Worm (Caenorhabditis elegans) whole organism, young adult: ENCODE data around the gene F37H8.6.

Experiments used
- B0035.1 ChIP-seq: sonication (generic microtip); optimal IDR thresholded peaks from 2 replicates; lab custom pipeline; 2016; ENCODE audit warnings: missing genetic modification characterization, mild to moderate bottlenecking, missing compliant biosample characterization, missing genotype, missing genetic modification reagents
- B0336.3 ChIP-seq: fragments of 200-800 bp; sonication (Bioruptor generic); IDR thresholded peaks from 2 replicates; pipeline ENCODE4 v1.3.6; 2022; ENCODE audit warnings: missing genetic modification characterization, missing compliant biosample characterization
- F37B4.10 ChIP-seq: fragments of 200-800 bp; sonication (Bioruptor generic); IDR thresholded peaks from 2 replicates; pipeline ENCODE4 v1.3.6; 2022; ENCODE audit warnings: missing genetic modification characterization, missing compliant biosample characterization
- F39B2.1 ChIP-seq: fragments of 200-800 bp; sonication (Bioruptor generic); IDR thresholded peaks from 2 replicates; pipeline ENCODE4 v1.3.6; 2022; ENCODE audit warnings: missing genetic modification reagents, missing genetic modification characterization, missing compliant biosample characterization
- K11D2.4 ChIP-seq: fragments of 200-800 bp; sonication (Bioruptor generic); IDR thresholded peaks from 2 replicates; pipeline ENCODE4 v1.3.6; 2022; ENCODE audit warnings: missing genetic modification reagents, missing genetic modification characterization, missing compliant biosample characterization
- Y56A3A.18 ChIP-seq: fragments of 200-800 bp; sonication (Bioruptor generic); IDR thresholded peaks from 2 replicates; pipeline ENCODE4 v1.3.6; 2022; ENCODE audit warnings: missing genetic modification reagents, missing genetic modification characterization, missing compliant biosample characterization
- Y67H2A.10 ChIP-seq: fragments of 200-800 bp; sonication (Bioruptor generic); conservative IDR thresholded peaks from 2 replicates; pipeline ENCODE4 v1.3.6; 2022; ENCODE audit warnings: missing genetic modification reagents, missing genetic modification characterization, missing compliant biosample characterization
- aptf-2 ChIP-seq: fragments of 200-800 bp; sonication (Bioruptor generic); conservative IDR thresholded peaks from 2 replicates; pipeline ENCODE4 v1.3.6; 2022; ENCODE audit warnings: missing genetic modification reagents, missing genetic modification characterization, missing compliant biosample characterization
- ceh-27 ChIP-seq: fragments of 200-800 bp; sonication (Bioruptor generic); optimal IDR thresholded peaks from 2 replicates; lab custom pipeline; 2018; ENCODE audit warnings: mild to moderate bottlenecking, missing genetic modification characterization, moderate library complexity, missing compliant biosample characterization
- ceh-40 ChIP-seq: fragments of 200-800 bp; sonication (Bioruptor generic); IDR thresholded peaks from 2 replicates; pipeline ENCODE4 v1.3.6; 2022; ENCODE audit warnings: missing genetic modification characterization, missing compliant biosample characterization
- ceh-58 ChIP-seq: fragments of 200-800 bp; sonication (Bioruptor generic); IDR thresholded peaks from 2 replicates; pipeline ENCODE4 v1.3.6; 2022; ENCODE audit warnings: missing genetic modification characterization, missing compliant biosample characterization
- dox-1 ChIP-seq: fragments of 200-800 bp; sonication (Bioruptor generic); IDR thresholded peaks from 2 replicates; pipeline ENCODE4 v1.3.6; 2022; ENCODE audit warnings: missing genetic modification reagents, missing genetic modification characterization, missing compliant biosample characterization
- dpff-1 ChIP-seq: sonication (generic microtip); optimal IDR thresholded peaks from 2 replicates; lab custom pipeline; 2017; ENCODE audit warnings: mild to moderate bottlenecking, missing genetic modification characterization, missing compliant biosample characterization
- egrh-3 ChIP-seq: fragments of 200-800 bp; sonication (Bioruptor generic); IDR thresholded peaks from 2 replicates; pipeline ENCODE4 v1.3.6; 2022; ENCODE audit warnings: missing genetic modification reagents, missing genetic modification characterization, missing compliant biosample characterization
- ekl-4 ChIP-seq: fragments of 200-800 bp; sonication (Bioruptor generic); IDR thresholded peaks from 2 replicates; pipeline ENCODE4 v1.3.6; 2022; ENCODE audit warnings: missing genetic modification reagents, missing genetic modification characterization, missing compliant biosample characterization
- gei-17 ChIP-seq: fragments of 200-800 bp; sonication (Bioruptor generic); optimal IDR thresholded peaks from 2 replicates; lab custom pipeline; 2018; ENCODE audit warnings: mild to moderate bottlenecking, missing genetic modification characterization, missing compliant biosample characterization
- let-526 ChIP-seq: fragments of 200-800 bp; sonication (Bioruptor generic); IDR thresholded peaks from 2 replicates; pipeline ENCODE4 v1.3.6; 2022; ENCODE audit warnings: missing genetic modification reagents, missing genetic modification characterization, missing compliant biosample characterization
- lsl-1 ChIP-seq: fragments of 200-800 bp; sonication (Bioruptor generic); optimal IDR thresholded peaks from 2 replicates; lab custom pipeline; 2018; ENCODE audit warnings: mild to moderate bottlenecking, missing genetic modification characterization, moderate library complexity, missing compliant biosample characterization
- madf-6 ChIP-seq: fragments of 200-800 bp; sonication (Bioruptor generic); IDR thresholded peaks from 2 replicates; pipeline ENCODE4 v1.3.6; 2022; ENCODE audit warnings: missing genetic modification reagents, missing genetic modification characterization, missing compliant biosample characterization
- madf-8 ChIP-seq: fragments of 200-800 bp; sonication (Bioruptor generic); conservative IDR thresholded peaks from 2 replicates; pipeline ENCODE4 v1.3.6; 2022; ENCODE audit warnings: missing genetic modification reagents, missing genetic modification characterization, missing compliant biosample characterization
- mcd-1 ChIP-seq: fragments of 200-800 bp; sonication (Bioruptor generic); IDR thresholded peaks from 2 replicates; pipeline ENCODE4 v1.3.6; 2022; ENCODE audit warnings: missing genetic modification reagents, missing genetic modification characterization, missing compliant biosample characterization
- nhr-179 ChIP-seq: sonication (generic microtip); optimal IDR thresholded peaks from 2 replicates; lab custom pipeline; 2016; ENCODE audit warnings: mild to moderate bottlenecking, missing genetic modification characterization, missing compliant biosample characterization
- rec-8 ChIP-seq, 2 experiments: sonication (generic microtip); optimal IDR thresholded peaks; 2 replicates each; lab custom pipeline; 2016; ENCODE audit warnings: mild to moderate bottlenecking in 2 of 2, missing genetic modification characterization in 2 of 2, missing genetic modification reagents in 2 of 2, missing genotype in 2 of 2, missing biosample characterization in 1 of 2, missing compliant biosample characterization in 1 of 2, moderate library complexity in 1 of 2
- snpc-1.1 ChIP-seq: sonication (generic microtip); optimal IDR thresholded peaks from 2 replicates; lab custom pipeline; 2017; ENCODE audit warnings: missing genetic modification characterization, mild to moderate bottlenecking, missing compliant biosample characterization, antibody characterized with exemption, moderate library complexity, missing genotype, missing genetic modification reagents; ENCODE audit not compliant: insufficient read depth
- snpc-4 ChIP-seq, 5 experiments: fragments of 150-350 bp in 1 of 5; sonication (generic microtip) in 4 of 5; optimal IDR thresholded peaks; 2 replicates each; lab custom pipeline; 2014 to 2018; ENCODE audit warnings: missing genetic modification characterization in 5 of 5, missing biosample characterization in 3 of 5, antibody characterized with exemption in 2 of 5, mild to moderate bottlenecking in 2 of 5, missing compliant biosample characterization in 2 of 5, missing genotype in 2 of 5, moderate library complexity in 2 of 5, missing genetic modification reagents in 1 of 5
- tlf-1 ChIP-seq: fragments of 200-800 bp; sonication (Bioruptor generic); optimal IDR thresholded peaks from 2 replicates; lab custom pipeline; 2018; ENCODE audit warnings: mild to moderate bottlenecking, missing genetic modification characterization, missing compliant biosample characterization
- xnd-1 ChIP-seq: sonication (generic microtip); optimal IDR thresholded peaks from 2 replicates; lab custom pipeline; 2016; ENCODE audit warnings: missing genotype, missing genetic modification reagents, missing genetic modification characterization, missing compliant biosample characterization
- zfh-2 ChIP-seq: fragments of 200-800 bp; sonication (Bioruptor generic); conservative IDR thresholded peaks from 2 replicates; pipeline ENCODE4 v1.3.6; 2022; ENCODE audit warnings: missing genetic modification reagents, missing genetic modification characterization, missing compliant biosample characterization
- ztf-22 ChIP-seq: fragments of 200-800 bp; sonication (Bioruptor generic); optimal IDR thresholded peaks from 2 replicates; lab custom pipeline; 2018; ENCODE audit warnings: mild to moderate bottlenecking, missing genetic modification characterization, moderate library complexity, missing compliant biosample characterization

F37H8.6 gene

DNA sequence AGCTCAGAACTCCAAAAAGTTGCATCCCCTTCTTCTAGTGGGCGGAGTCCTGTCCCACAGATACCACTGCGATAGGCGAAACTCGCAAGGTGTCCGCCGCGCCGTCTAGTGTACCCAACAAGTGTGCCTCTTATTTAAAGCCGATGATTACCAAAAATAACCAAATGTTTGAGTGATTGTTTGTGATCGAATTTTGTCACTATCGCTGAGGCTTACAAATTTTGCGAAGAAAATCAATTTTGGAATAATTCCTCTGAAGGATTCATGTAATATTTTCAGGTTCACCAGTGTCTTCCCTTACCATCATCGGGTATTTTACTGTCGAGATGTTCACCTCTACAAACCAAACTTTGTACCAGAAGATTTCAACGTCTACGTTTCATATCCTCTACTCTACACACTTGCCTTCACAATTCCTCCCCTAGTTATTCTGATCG, 46.8 kb upstream of the F37H8.6 start (continued):
- TF ChIP-seq snpc-1.1 (tag; lab: Kevin White, UChicago) (peak; percentile 99), madf-8 (GFP tag; lab: Robert Waterston, UW) (peak; percentile 85), ekl-4 (GFP tag; lab: Robert Waterston, UW) (peak; percentile 89), F37B4.10 (no peak), mcd-1 (GFP tag; lab: Robert Waterston, UW) (peak; percentile 88), snpc-4 (GFP tag; optimal IDR thresholded peaks at IDR 0.05; lab: Kevin White, UChicago) (peak; percentile 99), snpc-4 (tag; optimal IDR thresholded peaks at IDR 0.05; lab: Kevin White, UChicago) (peak; percentile 99 to 100 (median 99)), tlf-1 (GFP tag; lab: Kevin White, UChicago) (peak; percentile 66), madf-6 (peak; percentile 97), dox-1 (GFP tag; lab: Robert Waterston, UW) (peak; percentile 94), ceh-40 (0 out of 2 replicates have a peak, but pooled peaks have one; percentile 4), xnd-1 (tag; lab: Kevin White, UChicago) (peak; percentile 82), Y67H2A.10 (no peak), B0035.1 (peak; percentile 30)
- TF ChIP-seq, all 124 proteins: peak for 76

DNA sequence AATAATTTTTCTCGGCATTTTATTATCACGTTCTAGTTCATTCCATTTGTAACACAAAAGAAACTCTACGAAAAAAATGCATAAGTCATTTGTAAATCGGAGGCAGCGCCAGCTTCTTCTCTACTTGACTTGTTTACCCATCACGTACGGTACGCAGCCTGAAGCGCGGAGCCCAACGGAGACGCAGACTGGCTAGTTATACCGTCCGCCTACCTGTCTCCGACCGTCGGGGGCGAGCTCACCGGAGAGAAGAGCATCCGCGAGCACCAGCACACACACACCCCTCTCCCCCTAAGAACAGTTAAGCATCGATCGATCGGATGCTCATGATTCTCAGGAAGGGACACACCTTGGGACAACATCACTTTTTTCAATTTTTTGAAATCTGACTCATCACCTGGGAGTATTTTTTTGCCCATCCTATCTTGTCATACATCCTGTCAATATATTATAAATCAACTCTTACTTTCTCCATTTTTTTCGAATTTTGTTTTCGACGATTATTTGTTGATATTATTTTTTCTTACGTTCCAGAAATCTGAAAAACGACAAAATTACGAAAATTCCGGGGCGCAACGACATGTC, 44.6 kb upstream of the F37H8.6 start, which contains the start of gene plpr-1:
TSS of gene plpr-1 (plus strand) at position 535 of the 585 bp plus-strand sequence.
- TF ChIP-seq ztf-22: no peak
- no peak for TF ChIP-seq K11D2.4 (GFP tag; lab: Robert Waterston, UW)
- no peak for TF ChIP-seq let-526 (GFP tag; lab: Robert Waterston, UW)
- no peak for TF ChIP-seq madf-6
- peak; percentile 74 for TF ChIP-seq zfh-2
- no peak for TF ChIP-seq dpff-1 (tag; lab: Kevin White, UChicago)
- TF ChIP-seq lsl-1 (GFP tag; lab: Kevin White, UChicago): no peak
- TF ChIP-seq egrh-3 (GFP tag; lab: Robert Waterston, UW): peak; percentile 21; the same call in 1 of the 2 replicates
- TF ChIP-seq rec-8 (tag; optimal IDR thresholded peaks at IDR 0.05; lab: Kevin White, UChicago): no peak
- no peak for TF ChIP-seq nhr-179 (tag; lab: Kevin White, UChicago)
- no peak for TF ChIP-seq B0336.3 (GFP tag; lab: Robert Waterston, UW)
- no peak for TF ChIP-seq gei-17 (GFP tag; lab: Kevin White, UChicago)
- TF ChIP-seq, all 124 proteins: peak for 2

DNA sequence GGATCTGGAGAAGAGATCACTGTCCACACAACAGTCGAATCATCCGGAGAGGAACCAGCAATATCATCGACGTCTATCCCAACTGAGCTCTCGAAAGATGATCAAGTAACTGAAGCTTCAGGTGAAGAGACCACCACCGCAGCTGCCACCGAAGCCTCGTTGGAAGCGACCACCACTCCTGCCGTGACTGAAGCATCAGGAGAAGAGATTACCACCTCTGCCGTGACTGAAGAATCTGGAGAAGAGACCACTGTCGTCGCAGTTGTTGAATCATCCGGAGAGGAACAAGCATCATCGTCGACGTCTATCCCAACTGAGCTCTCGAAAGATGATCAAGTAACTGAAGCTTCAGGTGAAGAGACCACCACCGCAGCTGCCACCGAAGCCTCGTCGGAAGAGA, 34.4 kb upstream of the F37H8.6 start:
- peak; percentile 71; the same call in 1 of the 2 replicates for TF ChIP-seq egrh-3 (GFP tag; lab: Robert Waterston, UW)
- 0 out of 2 replicates have a peak, but pooled peaks have one; percentile 87 for TF ChIP-seq ceh-58 (GFP tag; lab: Robert Waterston, UW)
- 0 out of 2 replicates have a peak, but pooled peaks have one; percentile 41 for TF ChIP-seq F39B2.1 (GFP tag; lab: Robert Waterston, UW)
- peak; percentile 46; the same call in 1 of the 2 replicates for TF ChIP-seq aptf-2 (GFP tag; lab: Robert Waterston, UW)

DNA sequence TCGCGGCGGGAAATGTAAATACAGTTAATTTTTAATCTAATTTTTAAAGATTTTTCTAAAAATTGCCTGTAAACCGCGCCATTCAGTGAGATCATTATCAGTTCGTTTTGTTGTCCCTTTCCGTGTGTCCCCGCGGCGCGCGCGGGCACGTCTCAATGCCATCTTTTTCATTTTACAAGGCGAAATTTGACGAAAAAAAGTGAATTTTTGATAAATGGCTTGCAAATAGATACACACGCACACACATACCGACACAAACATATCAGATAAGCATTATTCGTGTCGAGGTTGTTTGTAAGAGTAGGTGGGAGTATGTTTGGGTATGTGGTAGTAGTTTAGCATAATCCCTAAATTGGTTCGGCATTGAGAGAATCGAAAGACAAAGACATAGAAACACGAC, 28.5 kb upstream of the F37H8.6 start:
- TF ChIP-seq ceh-58 (GFP tag; lab: Robert Waterston, UW): no peak
- no peak for TF ChIP-seq ceh-27

DNA sequence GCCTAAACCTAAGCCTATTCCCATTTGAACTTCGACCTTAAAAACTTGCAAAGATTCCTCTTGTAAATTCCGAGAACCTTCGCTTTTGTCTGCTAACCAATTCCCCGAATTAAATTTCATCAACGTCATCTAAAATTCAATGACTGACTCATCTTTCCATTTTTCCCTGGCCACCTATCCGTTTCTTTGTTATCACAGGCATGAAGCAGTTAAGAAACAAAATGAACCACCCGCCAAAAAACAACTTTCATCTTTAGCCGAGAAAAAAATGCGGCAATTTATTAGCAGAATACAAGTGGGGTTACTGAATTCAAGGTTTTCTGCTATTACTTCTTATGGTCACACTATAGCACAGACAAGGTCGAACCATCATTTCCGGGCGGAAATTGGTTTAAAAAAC, 27.5 kb upstream of the F37H8.6 start:
- TF ChIP-seq Y56A3A.18 (GFP tag; lab: Robert Waterston, UW): no peak
